Worm (Caenorhabditis elegans): ENCODE measurements around the gene T15H9.4.

T15H9.4 gene

ce11 chrII:9656210-9656755, 44.6 kb downstream of the T15H9.4 start, which contains the start of gene gstk-1:
Gene gstk-1 (plus strand): TSS chrII:9656705.
- TF ChIP-seq unc-62 (GFP tag; optimal IDR thresholded peaks at IDR 0.05): no peak

ce11 chrII:9658915-9659314, 47.2 kb downstream of the T15H9.4 start, which contains the start of gene ZK1320.2:
Gene ZK1320.2 (minus strand): TSS chrII:9659002.
- TF ChIP-seq unc-62 (GFP tag; optimal IDR thresholded peaks at IDR 0.05): no peak

ce11 chrII:9660379-9660778, 48.7 kb downstream of the T15H9.4 start, which contains the start of gene ZK1320.3:
Gene ZK1320.3 (minus strand): TSS chrII:9660419.
- no peak for TF ChIP-seq unc-62 (GFP tag; optimal IDR thresholded peaks at IDR 0.05)

ce11 chrII:9662160-9662559, 50.5 kb downstream of the T15H9.4 start:
- no peak for TF ChIP-seq unc-62 (GFP tag; optimal IDR thresholded peaks at IDR 0.05)

- TF ChIP-seq unc-62 (GFP tag; optimal IDR thresholded peaks at IDR 0.05): no peak
Observed at ce11 chrII:9662797-9663196, 51.1 kb downstream of the T15H9.4 start, which contains the start of gene cyp-13A10. Gene cyp-13A10 (minus strand): TSS chrII:9662884.

All from whole organism, dauer.